Fruit fly (Drosophila melanogaster): ENCODE measurements around the gene Mst84B.

dm6 chr3R:7086377-7087200 lies 24.6 kb downstream of the Mst84B start, which contains the start of gene alphaTub84B:
- TF ChIP-seq Elba2 (GFP tag; optimal IDR thresholded peaks at IDR 0.05) (no peak), Fer2 (tag; optimal IDR thresholded peaks at IDR 0.05) (peak; percentile 6), CG31365 (tag; optimal IDR thresholded peaks at IDR 0.05) (peak; percentile 33), CG17361 (GFP tag; IDR thresholded peaks at IDR 0.05) (peak; percentile 40; the same call in 1 of the 3 replicates), inv (GFP tag; IDR thresholded peaks at IDR 0.05; ENCODE audit: partially characterized antibody) (no peak), CG7357 (GFP tag; IDR thresholded peaks at IDR 0.05) (no peak), CTCF (GFP tag; optimal IDR thresholded peaks at IDR 0.05) (peak; percentile 43), CG34376 (GFP tag; optimal IDR thresholded peaks at IDR 0.05) (peak; percentile 90), wor (GFP tag; IDR thresholded peaks at IDR 0.05) (no peak), Rfx (GFP tag; IDR thresholded peaks at IDR 0.05) (peak; percentile 65)

Data from whole organism, embryonic.